Fruit fly (Drosophila melanogaster) S2 (cell line): Measurements from ENCODE around the gene mRpL51.

Source experiments
- CG8478 ChIP-seq: fragments of >200 bp; optimal IDR thresholded peaks from 2 replicates; lab custom pipeline; 2018
- CTCF ChIP-seq, 2 experiments: fragments of >200 bp; optimal IDR thresholded peaks; 2 replicates each; lab custom pipeline; 2018

- TF ChIP-seq CG8478 (no peak), CTCF (optimal IDR thresholded peaks at IDR 0.05; lab: Kevin White, UChicago) (peak in 1 of 2 experiments; percentile 36)
Measured at dm6 chr2L:8541469-8542233, 24.5 kb upstream of the mRpL51 start, which contains the start of gene Sema1a.
